Fruit fly (Drosophila melanogaster): ENCODE results near the gene toc.
A peak's percentile ranks its signal among the peaks of the same experiment; 100 is the strongest.

toc gene

dm6 chr2L:3123562-3124345 lies 20.8 kb downstream of the toc start (continued):
- TF ChIP-seq CG1832 (GFP tag; optimal IDR thresholded peaks at IDR 0.05) (no peak), CG31224 (GFP tag; IDR thresholded peaks at IDR 0.05) (no peak), CG10366 (GFP tag; IDR thresholded peaks at IDR 0.05) (no peak), crc (GFP tag; optimal IDR thresholded peaks at IDR 0.05) (no peak), CG18011 (GFP tag; optimal IDR thresholded peaks at IDR 0.05) (no peak), CG2875 (GFP tag; optimal IDR thresholded peaks at IDR 0.05) (no peak), B-H2 (GFP tag; optimal IDR thresholded peaks at IDR 0.05) (no peak), CG10654 (GFP tag; optimal IDR thresholded peaks at IDR 0.05) (no peak), ab (GFP tag; optimal IDR thresholded peaks at IDR 0.05) (no peak), D19A (tag; optimal IDR thresholded peaks at IDR 0.05) (peak; percentile 19), pum (GFP tag; optimal IDR thresholded peaks at IDR 0.05) (no peak), lab (GFP tag; optimal IDR thresholded peaks at IDR 0.05) (peak; percentile 53), slou (GFP tag; optimal IDR thresholded peaks at IDR 0.05) (no peak), ro (GFP tag; IDR thresholded peaks at IDR 0.05) (no peak), Drgx (GFP tag; IDR thresholded peaks at IDR 0.05) (no peak), CG31441 (GFP tag; IDR thresholded peaks at IDR 0.05) (no peak), CG7839 (tag; optimal IDR thresholded peaks at IDR 0.05) (no peak), CG11456 (GFP tag; IDR thresholded peaks at IDR 0.05) (0 out of 3 replicates have a peak, but pooled peaks have one; percentile 3), bowl (GFP tag; IDR thresholded peaks at IDR 0.05) (no peak), Sry-δ (GFP tag; optimal IDR thresholded peaks at IDR 0.05) (no peak), Hey (tag; optimal IDR thresholded peaks at IDR 0.05) (no peak), ac (GFP tag; optimal IDR thresholded peaks at IDR 0.05) (no peak), amos (GFP tag; IDR thresholded peaks at IDR 0.05; ENCODE audit: partially characterized antibody) (no peak), CG31365 (tag; optimal IDR thresholded peaks at IDR 0.05) (no peak), CG17612 (GFP tag; IDR thresholded peaks at IDR 0.05) (no peak), CG2712 (tag; optimal IDR thresholded peaks at IDR 0.05) (no peak), Mrtf (GFP tag; IDR thresholded peaks at IDR 0.05) (no peak), disco-r (GFP tag; optimal IDR thresholded peaks at IDR 0.05) (no peak), grn (GFP tag; optimal IDR thresholded peaks at IDR 0.05) (peak; percentile 90), CG13894 (tag; optimal IDR thresholded peaks at IDR 0.05) (no peak), CG6791 (GFP tag; IDR thresholded peaks at IDR 0.05; ENCODE audit: partially characterized antibody) (no peak), CG7928 (GFP tag; optimal IDR thresholded peaks at IDR 0.05) (no peak), phol (tag; optimal IDR thresholded peaks at IDR 0.05) (no peak), wor (GFP tag; IDR thresholded peaks at IDR 0.05) (no peak), rib (GFP tag; IDR thresholded peaks at IDR 0.05) (no peak), CG7271 (tag; optimal IDR thresholded peaks at IDR 0.05) (no peak), CG15479 (GFP tag; optimal IDR thresholded peaks at IDR 0.05) (no peak), slbo (GFP tag; IDR thresholded peaks at IDR 0.05) (0 out of 2 replicates have a peak, but pooled peaks have one; percentile 22), mirr (GFP tag; optimal IDR thresholded peaks at IDR 0.05) (peak; percentile 79), NFAT (GFP tag; IDR thresholded peaks at IDR 0.05) (no peak), CG14860 (GFP tag; IDR thresholded peaks at IDR 0.05; ENCODE audit: partially characterized antibody) (no peak), Dip2 (GFP tag; IDR thresholded peaks at IDR 0.05) (no peak), dysf (GFP tag; IDR thresholded peaks at IDR 0.05) (no peak), btn (GFP tag; optimal IDR thresholded peaks at IDR 0.05) (no peak), CG12659 (GFP tag; optimal IDR thresholded peaks at IDR 0.05) (no peak), Taf1 (GFP tag; IDR thresholded peaks at IDR 0.05) (no peak), Elba2 (GFP tag; optimal IDR thresholded peaks at IDR 0.05) (no peak), az2 (GFP tag; optimal IDR thresholded peaks at IDR 0.05) (no peak), vnd (GFP tag; IDR thresholded peaks at IDR 0.05; ENCODE audit: partially characterized antibody) (no peak), CG17359 (tag; optimal IDR thresholded peaks at IDR 0.05) (no peak)
